Comparison of ENCODE assay signal across 2 fruit fly cellular contexts in genomic region chr3L:19994015-19994414, dm6.
TF ChIP-seq lines count a peak whose summit lies in the region.

No protein-coding gene starts in this region.

- TF ChIP-seq CTCF in whole organism, embryonic (GFP tag; optimal IDR thresholded peaks at IDR 0.05; lab: Kevin White, UChicago): no peak

TF ChIP-seq in whole organism, adult, 20 proteins besides CTCF, POLR2A, EP300 and RAD21:
- no peak for TF ChIP-seq CG7045 (GFP tag; optimal IDR thresholded peaks at IDR 0.05; lab: Kevin White, UChicago)
- TF ChIP-seq kay (GFP tag; lab: Kevin White, UChicago; ENCODE audit: borderline replicate concordance): peak; percentile 40
- no peak for TF ChIP-seq CG11617 (GFP tag; optimal IDR thresholded peaks at IDR 0.05; lab: Kevin White, UChicago)
- TF ChIP-seq CG14711 (tag; optimal IDR thresholded peaks at IDR 0.05; lab: Kevin White, UChicago): peak; percentile 36
- TF ChIP-seq tj (GFP tag; optimal IDR thresholded peaks at IDR 0.05; lab: Kevin White, UChicago): no peak
TF ChIP-seq in whole organism, adult: peak in this region for 2.

TF ChIP-seq in whole organism, embryonic, 481 proteins besides CTCF, POLR2A, EP300 and RAD21:
- TF ChIP-seq CG8290 (GFP tag; optimal IDR thresholded peaks at IDR 0.05; lab: Kevin White, UChicago): no peak
- peak in 1 of 2 experiments; percentile 27 for TF ChIP-seq CG8290 (tag; optimal IDR thresholded peaks at IDR 0.05; lab: Kevin White, UChicago)
- no peak for TF ChIP-seq CG1529 (GFP tag; optimal IDR thresholded peaks at IDR 0.05; lab: Kevin White, UChicago)
- TF ChIP-seq onecut (GFP tag; IDR thresholded peaks at IDR 0.05; lab: Robert Waterston, UW): peak; percentile 85
- TF ChIP-seq ATbp (GFP tag; optimal IDR thresholded peaks at IDR 0.05; lab: Kevin White, UChicago): no peak
- peak; percentile 77 for TF ChIP-seq CG32767 (GFP tag; IDR thresholded peaks at IDR 0.05; lab: Robert Waterston, UW)
- no peak for TF ChIP-seq CG7372 (GFP tag; IDR thresholded peaks at IDR 0.05; lab: Robert Waterston, UW)
- TF ChIP-seq CG32772 (GFP tag; IDR thresholded peaks at IDR 0.05; lab: Robert Waterston, UW): no peak
- TF ChIP-seq Med (GFP tag; lab: Kevin White, UChicago): peak; percentile 50
- peak; percentile 35 for TF ChIP-seq stwl (tag; optimal IDR thresholded peaks at IDR 0.05; lab: Kevin White, UChicago)
- TF ChIP-seq CG13894 (tag; optimal IDR thresholded peaks at IDR 0.05; lab: Kevin White, UChicago): peak; percentile 42
- peak; percentile 90 for TF ChIP-seq ewg (GFP tag; optimal IDR thresholded peaks at IDR 0.05; lab: Kevin White, UChicago)
- 0 out of 2 replicates have a peak, but pooled peaks have one; percentile 16 for TF ChIP-seq CG13287 (GFP tag; IDR thresholded peaks at IDR 0.05; lab: Robert Waterston, UW; ENCODE audit: partially characterized antibody)
- peak; percentile 61 for TF ChIP-seq Nf-YC (tag; optimal IDR thresholded peaks at IDR 0.05; lab: Kevin White, UChicago)
- TF ChIP-seq abd-A (tag; optimal IDR thresholded peaks at IDR 0.05; lab: Kevin White, UChicago): peak; percentile 7

Comparison
In these comparisons a context has a peak if more than half of its experiments do, and no peak if none do; other contexts are left out.
1. Of the 1 proteins assayed by ChIP-seq in both whole organism, embryonic and whole organism, adult: peak only in whole organism, embryonic: none; only in whole organism, adult: kay; in both: none; in neither: 0.